Fruit fly (Drosophila melanogaster) whole organism, adult: Measurements from ENCODE around the gene Chro.

Experiments
- CG11617 ChIP-seq: fragments of 200-800 bp; sonication (Bioruptor generic); optimal IDR thresholded peaks from 2 replicates; lab custom pipeline; 2017; ENCODE audit warnings: mild to moderate bottlenecking, missing biosample characterization, missing genetic modification reagents, missing genetic modification characterization
- CG12768 ChIP-seq: fragments of 200-800 bp; sonication (Bioruptor generic); optimal IDR thresholded peaks from 2 replicates; lab custom pipeline; 2017; ENCODE audit warnings: missing biosample characterization, missing genetic modification characterization, mild to moderate bottlenecking, moderate library complexity, missing genetic modification reagents
- CG14711 ChIP-seq: fragments of 200-800 bp; sonication (Bioruptor generic); optimal IDR thresholded peaks from 2 replicates; lab custom pipeline; 2018; ENCODE audit warnings: missing biosample characterization, mild to moderate bottlenecking, missing genetic modification characterization, moderate library complexity
- CG1620 ChIP-seq: fragments of 200-800 bp; sonication (Bioruptor generic); optimal IDR thresholded peaks from 2 replicates; lab custom pipeline; 2016; ENCODE audit warnings: missing biosample characterization, missing genetic modification characterization
- CG33017 ChIP-seq: fragments of 200-800 bp; sonication (Bioruptor generic); optimal IDR thresholded peaks from 2 replicates; lab custom pipeline; 2018; ENCODE audit warnings: missing biosample characterization, mild to moderate bottlenecking, missing genetic modification characterization, moderate library complexity
- CG5204 ChIP-seq: fragments of 200-800 bp; sonication (Bioruptor generic); optimal IDR thresholded peaks from 2 replicates; lab custom pipeline; 2016; ENCODE audit warnings: missing biosample characterization, missing genetic modification characterization
- CG7045 ChIP-seq: fragments of 200-800 bp; sonication (Bioruptor generic); optimal IDR thresholded peaks from 2 replicates; lab custom pipeline; 2017; ENCODE audit warnings: missing biosample characterization, mild to moderate bottlenecking, missing genetic modification characterization
- CG7101 ChIP-seq: fragments of 200-800 bp; sonication (Bioruptor generic); optimal IDR thresholded peaks from 2 replicates; lab custom pipeline; 2018; ENCODE audit warnings: missing biosample characterization, mild to moderate bottlenecking, missing genetic modification characterization, moderate library complexity
- Clk ChIP-seq: fragments of 200-800 bp; sonication (Bioruptor generic); optimal IDR thresholded peaks from 2 replicates; lab custom pipeline; 2017; ENCODE audit warnings: missing biosample characterization, missing genetic modification characterization
- Crg-1 ChIP-seq: fragments of 200-800 bp; sonication (Bioruptor generic); optimal IDR thresholded peaks from 2 replicates; lab custom pipeline; 2016; ENCODE audit warnings: missing biosample characterization, missing genetic modification characterization
- Hr96 ChIP-seq: fragments of 200-800 bp; sonication (Bioruptor generic); optimal IDR thresholded peaks from 2 replicates; lab custom pipeline; 2016; ENCODE audit warnings: missing biosample characterization, missing genetic modification characterization
- Mnt ChIP-seq: fragments of 200-800 bp; sonication (Bioruptor generic); optimal IDR thresholded peaks from 2 replicates; lab custom pipeline; 2016; ENCODE audit warnings: missing biosample characterization, mild to moderate bottlenecking, missing genetic modification characterization
- bab1 ChIP-seq: fragments of 200-800 bp; sonication (Bioruptor generic); optimal IDR thresholded peaks from 3 replicates; lab custom pipeline; 2019; ENCODE audit warnings: missing biosample characterization, mild to moderate bottlenecking, missing genetic modification characterization, moderate library complexity
- cic ChIP-seq: fragments of 200-800 bp; sonication (Bioruptor generic); optimal IDR thresholded peaks from 2 replicates; lab custom pipeline; 2017; ENCODE audit warnings: missing biosample characterization, mild to moderate bottlenecking, missing genetic modification characterization, moderate library complexity
- cnc ChIP-seq, 2 experiments: fragments of >200 bp; optimal IDR thresholded peaks; 2 replicates each; lab custom pipeline; 2017
- kay ChIP-seq: fragments of 200-800 bp; sonication (Bioruptor generic); peaks from one replicate; lab custom pipeline; 2016; ENCODE audit warnings: missing biosample characterization, missing genetic modification characterization, borderline replicate concordance
- ovo ChIP-seq: fragments of 200-800 bp; sonication (Bioruptor generic); optimal IDR thresholded peaks from 2 replicates; lab custom pipeline; 2016; ENCODE audit warnings: missing biosample characterization, missing genetic modification characterization
- pad ChIP-seq: fragments of 200-800 bp; sonication (Bioruptor generic); optimal IDR thresholded peaks from 3 replicates; lab custom pipeline; 2017; ENCODE audit warnings: missing biosample characterization, missing genetic modification characterization, mild to moderate bottlenecking, moderate library complexity, missing genetic modification reagents
- tj ChIP-seq: fragments of 200-800 bp; sonication (Bioruptor generic); optimal IDR thresholded peaks from 3 replicates; lab custom pipeline; 2017; ENCODE audit warnings: missing biosample characterization, mild to moderate bottlenecking, missing genetic modification characterization, moderate library complexity
- toe ChIP-seq: fragments of 200-800 bp; sonication (Bioruptor generic); optimal IDR thresholded peaks from 2 replicates; lab custom pipeline; 2016; ENCODE audit warnings: missing biosample characterization, missing genetic modification characterization

Gene Chro

DNA sequence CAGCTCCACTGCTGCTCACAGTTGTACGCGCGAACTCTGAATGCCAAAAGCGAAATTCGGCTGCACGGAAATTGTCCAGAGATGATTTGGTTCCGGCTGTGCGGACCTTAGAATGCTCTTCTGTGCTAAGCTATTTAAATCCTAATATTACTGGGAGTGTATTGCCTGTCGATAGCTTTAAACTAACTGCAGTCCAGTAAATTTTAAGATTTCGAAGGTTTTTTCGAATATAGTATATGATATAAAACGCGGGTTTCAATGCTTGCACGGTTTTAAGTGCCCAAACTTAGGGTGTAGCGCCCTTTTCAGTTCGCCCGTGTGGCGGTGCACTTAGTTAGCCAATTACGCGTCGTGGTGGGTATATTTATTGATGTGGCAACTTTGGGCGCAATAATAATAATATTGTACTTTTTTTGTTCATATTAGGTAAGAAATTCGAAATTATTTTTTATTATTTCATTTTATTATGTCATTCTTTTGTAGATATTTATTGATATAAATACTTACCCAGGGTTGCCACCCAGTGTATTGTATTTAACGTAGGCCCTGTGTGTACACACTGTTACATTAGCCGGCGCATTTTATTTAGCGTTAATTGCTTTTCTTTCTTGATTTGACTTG, at the start of gene Chro, which contains the start of gene Ssl1:
Chro (minus strand) TSS at position 262 of the 621 bp plus-strand sequence.
Ssl1 (plus strand) TSS at position 367 of the 621 bp plus-strand sequence.
- TF ChIP-seq Hr96 (GFP tag; lab: Kevin White, UChicago) (peak; percentile 99), CG33017 (tag; lab: Kevin White, UChicago) (peak; percentile 99), CG7101 (tag; lab: Kevin White, UChicago) (peak; percentile 100), toe (peak; percentile 99), Clk (GFP tag; lab: Kevin White, UChicago) (peak; percentile 99), bab1 (GFP tag; lab: Kevin White, UChicago) (peak; percentile 100), cic (peak; percentile 97), CG11617 (GFP tag; lab: Kevin White, UChicago) (peak; percentile 99), Mnt (GFP tag; lab: Kevin White, UChicago) (peak; percentile 99), CG12768 (GFP tag; lab: Kevin White, UChicago) (peak; percentile 100), tj (GFP tag; lab: Kevin White, UChicago) (peak; percentile 94), kay (GFP tag; lab: Kevin White, UChicago) (no peak), cnc (optimal IDR thresholded peaks at IDR 0.05; lab: Kevin White, UChicago) (no peak), CG14711 (tag; lab: Kevin White, UChicago) (peak; percentile 98), CG5204 (GFP tag; lab: Kevin White, UChicago) (peak; percentile 99), pad (GFP tag; lab: Kevin White, UChicago) (peak; percentile 96), Crg-1 (GFP tag; lab: Kevin White, UChicago) (peak; percentile 99), CG7045 (GFP tag; lab: Kevin White, UChicago) (peak; percentile 99), ovo (GFP tag; lab: Kevin White, UChicago) (peak; percentile 95), CG1620 (peak; percentile 99)

DNA sequence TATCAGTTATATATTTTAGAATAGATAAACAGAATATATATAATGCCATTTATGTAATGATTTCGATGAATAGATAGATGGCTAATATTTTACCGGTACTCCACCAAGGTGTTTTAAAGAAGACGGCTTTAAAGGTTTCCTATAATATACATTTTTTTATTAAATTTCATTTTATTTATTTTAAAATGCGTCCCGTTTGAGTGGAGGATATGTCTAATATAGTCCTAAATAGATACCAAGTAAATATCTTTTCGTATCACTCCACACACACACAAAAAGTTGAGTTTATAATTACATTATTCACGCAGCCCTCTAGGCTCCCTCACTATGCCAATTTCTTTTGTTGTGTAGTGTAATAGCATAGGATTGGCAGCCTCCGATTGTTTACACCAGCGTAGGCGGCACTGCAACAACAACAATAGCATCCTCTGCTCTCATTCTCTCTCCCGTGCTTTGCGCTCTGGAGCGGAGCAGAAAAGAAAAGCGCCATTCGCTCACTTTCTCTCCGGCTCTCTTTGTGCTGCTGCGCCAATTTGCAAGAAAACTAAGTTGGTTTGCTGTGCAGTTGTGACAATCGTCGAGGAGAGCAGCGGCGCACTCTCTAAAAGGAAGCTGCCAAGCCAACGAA, 31.2 kb upstream of the Chro start, which contains the start of gene CG12768:
CG12768 (plus strand) TSS at position 578 of the 628 bp plus-strand sequence.
- TF ChIP-seq Mnt (GFP tag; lab: Kevin White, UChicago): no peak
- TF ChIP-seq CG12768 (GFP tag; lab: Kevin White, UChicago): no peak
- TF ChIP-seq toe: no peak
- no peak for TF ChIP-seq CG7101 (tag; lab: Kevin White, UChicago)
- no peak for TF ChIP-seq cnc (optimal IDR thresholded peaks at IDR 0.05; lab: Kevin White, UChicago)
- TF ChIP-seq Clk (GFP tag; lab: Kevin White, UChicago): no peak
- TF ChIP-seq Crg-1 (GFP tag; lab: Kevin White, UChicago): no peak
- TF ChIP-seq CG11617 (GFP tag; lab: Kevin White, UChicago): no peak
- TF ChIP-seq bab1 (GFP tag; lab: Kevin White, UChicago): no peak
- TF ChIP-seq CG1620: no peak
- no peak for TF ChIP-seq pad (GFP tag; lab: Kevin White, UChicago)
- TF ChIP-seq CG14711 (tag; lab: Kevin White, UChicago): no peak
- no peak for TF ChIP-seq tj (GFP tag; lab: Kevin White, UChicago)
- TF ChIP-seq ovo (GFP tag; lab: Kevin White, UChicago): no peak
- TF ChIP-seq kay (GFP tag; lab: Kevin White, UChicago): no peak
- no peak for TF ChIP-seq cic
- no peak for TF ChIP-seq CG5204 (GFP tag; lab: Kevin White, UChicago)
- TF ChIP-seq Hr96 (GFP tag; lab: Kevin White, UChicago): no peak
- TF ChIP-seq CG33017 (tag; lab: Kevin White, UChicago): no peak

DNA sequence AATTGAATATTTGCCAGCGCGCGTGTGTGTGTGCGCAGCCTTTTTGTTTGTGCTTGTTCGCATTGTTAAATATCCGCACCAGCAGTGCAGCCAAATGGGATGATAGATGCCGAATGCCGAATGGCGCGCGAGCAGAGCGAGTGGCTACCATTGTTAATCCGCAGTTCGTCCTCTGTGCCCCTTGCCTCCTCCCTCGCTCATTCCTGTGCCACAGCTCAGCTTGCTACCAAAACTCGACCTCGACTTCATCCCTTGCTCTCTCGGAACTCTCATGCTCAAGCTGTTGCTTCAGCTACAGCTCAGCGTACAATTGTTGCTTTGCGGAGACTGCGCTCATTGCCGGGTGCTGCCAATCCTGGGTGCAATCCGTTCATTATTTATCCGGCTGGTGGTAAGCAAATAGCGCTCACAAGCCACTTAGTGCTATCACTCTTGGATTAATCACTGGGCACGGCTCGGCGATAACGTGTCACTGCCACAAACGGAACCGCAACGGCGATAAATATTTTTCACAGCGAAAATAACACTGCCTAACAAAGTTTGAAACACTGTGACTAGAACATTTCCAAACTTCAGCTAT, 30.6 kb upstream of the Chro start:
- TF ChIP-seq CG7045 (GFP tag; lab: Kevin White, UChicago) (no peak), CG11617 (GFP tag; lab: Kevin White, UChicago) (no peak), CG12768 (GFP tag; lab: Kevin White, UChicago) (peak; percentile 91)

DNA sequence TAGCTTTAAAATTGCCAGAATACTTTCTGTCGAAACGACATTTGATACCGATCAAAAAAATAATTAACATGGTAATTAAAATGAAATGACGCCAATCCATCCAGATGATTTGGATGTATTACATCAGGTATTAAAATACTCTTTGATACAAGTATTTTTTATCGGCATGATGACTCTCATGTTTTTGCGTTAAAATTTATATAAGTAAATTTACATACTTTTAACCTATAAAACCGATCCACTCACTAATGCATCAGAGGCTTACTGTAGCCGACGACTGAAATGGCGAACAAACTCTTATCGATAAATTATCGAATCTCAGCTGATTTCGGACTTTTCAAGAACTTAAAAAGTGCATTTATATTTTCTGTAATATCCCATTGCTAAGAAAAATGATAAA, 22.8 kb upstream of the Chro start, which contains the start of gene BoYb:
BoYb (plus strand) TSS at position 301 of the 400 bp plus-strand sequence.
- TF ChIP-seq CG11617 (GFP tag; lab: Kevin White, UChicago) (no peak), bab1 (GFP tag; lab: Kevin White, UChicago) (no peak), ovo (GFP tag; lab: Kevin White, UChicago) (no peak), Hr96 (GFP tag; lab: Kevin White, UChicago) (no peak), Crg-1 (GFP tag; lab: Kevin White, UChicago) (no peak), CG12768 (GFP tag; lab: Kevin White, UChicago) (no peak), cnc (optimal IDR thresholded peaks at IDR 0.05; lab: Kevin White, UChicago) (no peak), toe (no peak), cic (no peak)

DNA sequence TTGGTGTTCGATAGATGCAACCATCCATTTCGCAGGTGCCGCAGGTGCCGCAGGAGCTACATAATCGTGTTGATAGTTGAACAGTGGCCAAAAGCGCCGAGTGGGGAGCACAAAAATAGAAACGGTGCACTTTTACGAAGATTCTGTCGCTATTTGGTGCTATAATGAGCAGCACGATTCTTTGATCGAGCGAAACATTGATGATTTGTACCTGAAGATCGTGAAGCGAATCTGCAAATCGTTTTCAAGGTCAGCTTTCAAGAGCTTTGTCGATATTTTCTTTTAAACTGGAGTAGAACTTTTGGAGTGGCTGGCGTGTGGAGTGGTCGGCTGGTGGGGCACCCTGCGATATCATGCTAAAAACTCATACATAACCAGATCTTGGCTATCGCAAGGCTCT, 19.7 kb upstream of the Chro start, which contains the start of gene CG11131:
CG11131 (plus strand) TSS at position 301 of the 400 bp plus-strand sequence.
- TF ChIP-seq CG7101 (tag; lab: Kevin White, UChicago) (no peak), Clk (GFP tag; lab: Kevin White, UChicago) (no peak), ovo (GFP tag; lab: Kevin White, UChicago) (no peak), CG33017 (tag; lab: Kevin White, UChicago) (no peak), kay (GFP tag; lab: Kevin White, UChicago) (no peak), toe (no peak), cic (no peak), CG14711 (tag; lab: Kevin White, UChicago) (no peak), Hr96 (GFP tag; lab: Kevin White, UChicago) (no peak), CG11617 (GFP tag; lab: Kevin White, UChicago) (no peak), CG7045 (GFP tag; lab: Kevin White, UChicago) (no peak), cnc (optimal IDR thresholded peaks at IDR 0.05; lab: Kevin White, UChicago) (no peak), Crg-1 (GFP tag; lab: Kevin White, UChicago) (no peak), CG12768 (GFP tag; lab: Kevin White, UChicago) (no peak), CG5204 (GFP tag; lab: Kevin White, UChicago) (no peak), pad (GFP tag; lab: Kevin White, UChicago) (no peak), tj (GFP tag; lab: Kevin White, UChicago) (no peak), CG1620 (no peak), bab1 (GFP tag; lab: Kevin White, UChicago) (no peak)
